Worm (Caenorhabditis elegans) whole organism, midembryonic: ENCODE results near the gene C44F1.1.

ENCODE experiments used
- T22C8.4 ChIP-seq: fragments of 200-800 bp; sonication (Bioruptor generic); IDR thresholded peaks from 2 replicates; pipeline ENCODE4 v1.3.6; 2022; ENCODE audit warnings: missing genetic modification characterization, missing compliant biosample characterization
- flt-1 ChIP-seq: fragments of 200-800 bp; sonication (Bioruptor generic); IDR thresholded peaks from 2 replicates; pipeline ENCODE4 v1.3.6; 2022; ENCODE audit warnings: missing genetic modification characterization, missing compliant biosample characterization
- klf-2 ChIP-seq: fragments of 200-800 bp; sonication (Bioruptor generic); conservative IDR thresholded peaks from 2 replicates; pipeline ENCODE4 v1.3.6; 2022; ENCODE audit warnings: missing genetic modification reagents, missing genetic modification characterization, missing compliant biosample characterization
- ref-1 ChIP-seq: fragments of 200-800 bp; sonication (Bioruptor generic); conservative IDR thresholded peaks from 2 replicates; pipeline ENCODE4 v1.3.6; 2022; ENCODE audit warnings: missing genetic modification reagents, missing genetic modification characterization, missing compliant biosample characterization
- tab-1 ChIP-seq: fragments of 200-800 bp; sonication (Bioruptor generic); IDR thresholded peaks from 2 replicates; pipeline ENCODE4 v1.3.6; 2022; ENCODE audit warnings: missing genetic modification characterization, missing compliant biosample characterization
- ztf-29 ChIP-seq: fragments of 200-800 bp; sonication (Bioruptor generic); IDR thresholded peaks from 2 replicates; pipeline ENCODE4 v1.3.6; 2022; ENCODE audit warnings: missing genetic modification reagents, missing genetic modification characterization, missing compliant biosample characterization

ce11 chrIII:3797180-3798026 is 32.0 kb upstream of the C44F1.1 start:
- TF ChIP-seq ref-1 (no peak), T22C8.4 (GFP tag; lab: Robert Waterston, UW) (0 out of 2 replicates have a peak, but pooled peaks have one; percentile 8), tab-1 (GFP tag; lab: Robert Waterston, UW) (no peak), klf-2 (GFP tag; lab: Robert Waterston, UW) (no peak), flt-1 (GFP tag; lab: Robert Waterston, UW) (no peak), ztf-29 (no peak)
